Fruit fly (Drosophila melanogaster) Kc167 (cell line): ENCODE measurements around the gene CheB38c.

ENCODE experiments used
- Sin3A ChIP-seq: fragments of >200 bp; optimal IDR thresholded peaks from 2 replicates; lab custom pipeline; 2018; ENCODE audit warnings: missing external identifiers
- insv ChIP-seq: fragments of >200 bp; optimal IDR thresholded peaks from 3 replicates; lab custom pipeline; 2018; ENCODE audit warnings: missing external identifiers
- psq ChIP-seq: fragments of >200 bp; optimal IDR thresholded peaks from 2 replicates; lab custom pipeline; 2017; ENCODE audit warnings: missing external identifiers

- TF ChIP-seq psq (no peak), Sin3A (lab: Kevin White, UChicago) (no peak), insv (no peak)
Observed at dm6 chr2L:20770242-20770769, 50.4 kb downstream of the CheB38c start, which contains the start of gene cad.
